Worm (Caenorhabditis elegans) whole organism, L3 larva: ENCODE results near the gene nadk-1.
A peak's percentile ranks its signal among the peaks of the same experiment; 100 is the strongest.

Experiments used
- R02D3.7 ChIP-seq: fragments of 150-350 bp; optimal IDR thresholded peaks from 2 replicates; lab custom pipeline; 2014; ENCODE audit warnings: missing biosample characterization, missing genetic modification characterization
- ZK546.5 ChIP-seq: sonication (generic microtip); optimal IDR thresholded peaks from 2 replicates; lab custom pipeline; 2017; ENCODE audit warnings: missing biosample characterization, missing genetic modification characterization
- aly-2 ChIP-seq: fragments of 150-350 bp; optimal IDR thresholded peaks from 2 replicates; lab custom pipeline; 2014; ENCODE audit warnings: missing biosample characterization, missing genetic modification characterization
- ama-1 ChIP-seq: fragments of 150-350 bp; optimal IDR thresholded peaks from 2 replicates; lab custom pipeline; 2018
- ceh-16 ChIP-seq: sonication (generic microtip); optimal IDR thresholded peaks from 2 replicates; lab custom pipeline; 2017; ENCODE audit warnings: missing biosample characterization, missing genetic modification characterization
- ceh-28 ChIP-seq: fragments of 150-350 bp; optimal IDR thresholded peaks from 2 replicates; lab custom pipeline; 2014; ENCODE audit warnings: missing biosample characterization, missing genetic modification reagents, missing genetic modification characterization
- ceh-82 ChIP-seq: fragments of 150-350 bp; optimal IDR thresholded peaks from 2 replicates; lab custom pipeline; 2014; ENCODE audit warnings: missing biosample characterization, missing genetic modification characterization
- ceh-9 ChIP-seq: sonication (generic microtip); optimal IDR thresholded peaks from 2 replicates; lab custom pipeline; 2018; ENCODE audit warnings: missing biosample characterization, missing genetic modification characterization
- daf-12 ChIP-seq: fragments of 150-350 bp; optimal IDR thresholded peaks from 2 replicates; lab custom pipeline; 2014; ENCODE audit warnings: missing biosample characterization, missing genetic modification reagents, missing genetic modification characterization
- egl-27 ChIP-seq: sonication (generic microtip); optimal IDR thresholded peaks from 4 replicates; lab custom pipeline; 2017; ENCODE audit warnings: missing biosample characterization, missing genetic modification reagents, missing genetic modification characterization
- egl-5 ChIP-seq: fragments of 150-350 bp; optimal IDR thresholded peaks from 2 replicates; lab custom pipeline; 2017; ENCODE audit warnings: missing biosample characterization, missing genetic modification reagents, missing genetic modification characterization, inconsistent platforms
- elt-1 ChIP-seq: fragments of 150-350 bp; optimal IDR thresholded peaks from 2 replicates; lab custom pipeline; 2014; ENCODE audit warnings: missing biosample characterization, missing genetic modification characterization
- elt-2 ChIP-seq: sonication (generic microtip); optimal IDR thresholded peaks from 2 replicates; lab custom pipeline; 2016; ENCODE audit warnings: missing genetic modification reagents, mild to moderate bottlenecking, missing genetic modification characterization, missing compliant biosample characterization
- elt-3 ChIP-seq, 3 experiments: fragments of 150-350 bp in 1 of 3; sonication (generic microtip) in 2 of 3; optimal IDR thresholded peaks; 2 replicates in 2 of 3; 4 replicates in 1 of 3; lab custom pipeline; 2014 to 2017; ENCODE audit warnings: missing biosample characterization in 3 of 3, missing genetic modification characterization in 3 of 3
- eor-1 ChIP-seq, 2 experiments: fragments of 150-350 bp; optimal IDR thresholded peaks; 2 replicates each; lab custom pipeline; 2014 to 2018; ENCODE audit warnings: missing biosample characterization in 2 of 2, missing genetic modification characterization in 2 of 2
- fkh-10 ChIP-seq: sonication (generic microtip); optimal IDR thresholded peaks from 2 replicates; lab custom pipeline; 2017; ENCODE audit warnings: missing biosample characterization, missing genetic modification reagents, missing genetic modification characterization
- fkh-2 ChIP-seq: fragments of 150-350 bp; optimal IDR thresholded peaks from 2 replicates; lab custom pipeline; 2014; ENCODE audit warnings: missing biosample characterization, missing genetic modification reagents, missing genetic modification characterization
- fos-1 ChIP-seq: fragments of 150-350 bp; optimal IDR thresholded peaks from 2 replicates; lab custom pipeline; 2014; ENCODE audit warnings: missing biosample characterization, missing genetic modification characterization
- hmg-11 ChIP-seq: sonication (generic microtip); optimal IDR thresholded peaks from 2 replicates; lab custom pipeline; 2016; ENCODE audit warnings: missing genetic modification characterization, missing compliant biosample characterization
- jun-1 ChIP-seq: fragments of 150-350 bp; optimal IDR thresholded peaks from 2 replicates; lab custom pipeline; 2014; ENCODE audit warnings: missing biosample characterization, missing genetic modification reagents, missing genetic modification characterization
- lin-15B ChIP-seq: fragments of 150-350 bp; optimal IDR thresholded peaks from 2 replicates; lab custom pipeline; 2014; ENCODE audit warnings: missing biosample characterization, missing genetic modification characterization
- lin-39 ChIP-seq: fragments of 150-350 bp; optimal IDR thresholded peaks from 2 replicates; lab custom pipeline; 2018; ENCODE audit warnings: missing biosample characterization, missing genetic modification reagents, missing genetic modification characterization
- lsy-12 ChIP-seq: sonication (generic microtip); optimal IDR thresholded peaks from 2 replicates; lab custom pipeline; 2016; ENCODE audit warnings: mild to moderate bottlenecking, missing genetic modification characterization, missing compliant biosample characterization
- mdl-1 ChIP-seq: fragments of 150-350 bp; optimal IDR thresholded peaks from 2 replicates; lab custom pipeline; 2014; ENCODE audit warnings: missing biosample characterization, missing genetic modification characterization
- mml-1 ChIP-seq: fragments of 150-350 bp; sonication (generic microtip); optimal IDR thresholded peaks from 3 replicates; lab custom pipeline; 2014; ENCODE audit warnings: missing biosample characterization, missing genetic modification characterization
- nfya-1 ChIP-seq: sonication (generic microtip); optimal IDR thresholded peaks from 2 replicates; lab custom pipeline; 2017; ENCODE audit warnings: missing genetic modification characterization, mild to moderate bottlenecking, missing compliant biosample characterization, antibody characterized with exemption, moderate library complexity; ENCODE audit not compliant: insufficient read depth
- nhr-11 ChIP-seq: fragments of 150-350 bp; optimal IDR thresholded peaks from 2 replicates; lab custom pipeline; 2014; ENCODE audit warnings: missing biosample characterization, missing genetic modification characterization
- nhr-12 ChIP-seq: fragments of 150-350 bp; optimal IDR thresholded peaks from 2 replicates; lab custom pipeline; 2014; ENCODE audit warnings: missing biosample characterization, missing genetic modification characterization
- nhr-23 ChIP-seq: fragments of 150-350 bp; optimal IDR thresholded peaks from 2 replicates; lab custom pipeline; 2014; ENCODE audit warnings: missing biosample characterization, missing genetic modification reagents, missing genetic modification characterization
- nhr-237 ChIP-seq: fragments of 150-350 bp; optimal IDR thresholded peaks from 2 replicates; lab custom pipeline; 2014; ENCODE audit warnings: missing biosample characterization, missing genetic modification characterization
- nhr-25 ChIP-seq: sonication (generic microtip); optimal IDR thresholded peaks from 2 replicates; lab custom pipeline; 2017; ENCODE audit warnings: missing biosample characterization, missing genetic modification characterization
- nhr-28 ChIP-seq: fragments of 150-350 bp; optimal IDR thresholded peaks from 2 replicates; lab custom pipeline; 2014; ENCODE audit warnings: missing biosample characterization, missing genetic modification characterization
- nhr-43 ChIP-seq: sonication (generic microtip); optimal IDR thresholded peaks from 2 replicates; lab custom pipeline; 2016; ENCODE audit warnings: mild to moderate bottlenecking, missing genetic modification characterization, missing compliant biosample characterization; ENCODE audit not compliant: poor library complexity, severe bottlenecking
- nhr-67 ChIP-seq: fragments of 150-350 bp; optimal IDR thresholded peaks from 2 replicates; lab custom pipeline; 2014; ENCODE audit warnings: missing biosample characterization, missing genetic modification characterization
- nhr-76 ChIP-seq: fragments of 150-350 bp; sonication (generic microtip); optimal IDR thresholded peaks from 5 replicates; lab custom pipeline; 2014; ENCODE audit warnings: missing biosample characterization, missing genetic modification characterization
- nhr-77 ChIP-seq: fragments of 150-350 bp; optimal IDR thresholded peaks from 2 replicates; lab custom pipeline; 2014; ENCODE audit warnings: missing biosample characterization, missing genetic modification characterization
- pha-4 ChIP-seq: fragments of 150-350 bp; optimal IDR thresholded peaks from 2 replicates; lab custom pipeline; 2014; ENCODE audit warnings: missing biosample characterization, missing genetic modification reagents, missing genetic modification characterization
- pqm-1 ChIP-seq: fragments of 150-350 bp; optimal IDR thresholded peaks from 2 replicates; lab custom pipeline; 2017; ENCODE audit warnings: missing biosample characterization, missing genetic modification characterization, inconsistent platforms
- sea-2 ChIP-seq: fragments of 150-350 bp; sonication (generic microtip); optimal IDR thresholded peaks from 4 replicates; lab custom pipeline; 2014; ENCODE audit warnings: missing biosample characterization, missing genetic modification reagents, missing genetic modification characterization
- skn-1 ChIP-seq: fragments of 150-350 bp; optimal IDR thresholded peaks from 2 replicates; lab custom pipeline; 2014; ENCODE audit warnings: missing biosample characterization, missing genetic modification characterization
- snpc-4 ChIP-seq: fragments of 150-350 bp; optimal IDR thresholded peaks from 2 replicates; lab custom pipeline; 2014; ENCODE audit warnings: missing biosample characterization, missing genetic modification characterization
- tbx-2 ChIP-seq: sonication (generic microtip); optimal IDR thresholded peaks from 2 replicates; lab custom pipeline; 2016; ENCODE audit warnings: mild to moderate bottlenecking, missing genetic modification characterization, missing compliant biosample characterization
- unc-39 ChIP-seq: sonication (generic microtip); optimal IDR thresholded peaks from 4 replicates; lab custom pipeline; 2017; ENCODE audit warnings: missing biosample characterization, missing genetic modification characterization
- unc-62 ChIP-seq: fragments of 150-350 bp; sonication (generic microtip); optimal IDR thresholded peaks from 4 replicates; lab custom pipeline; 2014; ENCODE audit warnings: missing biosample characterization, missing genetic modification reagents, missing genetic modification characterization
- zag-1 ChIP-seq: fragments of 150-350 bp; optimal IDR thresholded peaks from 2 replicates; lab custom pipeline; 2014; ENCODE audit warnings: missing biosample characterization, missing genetic modification characterization
- ztf-11 ChIP-seq: fragments of 150-350 bp; optimal IDR thresholded peaks from 2 replicates; lab custom pipeline; 2014; ENCODE audit warnings: missing biosample characterization, missing genetic modification characterization
- ztf-4 ChIP-seq: fragments of 150-350 bp; optimal IDR thresholded peaks from 2 replicates; lab custom pipeline; 2014; ENCODE audit warnings: missing biosample characterization, missing genetic modification characterization

Gene nadk-1

ce11 chrIV:1496679-1497033, 39.8 kb downstream of the nadk-1 start:
- TF ChIP-seq elt-1 (tag; lab: Kevin White, UChicago) (no peak), aly-2 (no peak), pha-4 (tag; lab: Kevin White, UChicago) (no peak), nhr-28 (tag; lab: Kevin White, UChicago) (no peak), ztf-11 (tag; lab: Kevin White, UChicago) (no peak)

ce11 chrIV:1497448-1497847, 40.6 kb downstream of the nadk-1 start, which contains the start of gene hxk-3:
Gene hxk-3 (plus strand): TSS chrIV:1497626.
- peak; percentile 49 for TF ChIP-seq nhr-23 (tag; lab: Kevin White, UChicago)
- peak; percentile 80 for TF ChIP-seq ceh-28 (tag; lab: Kevin White, UChicago)
- TF ChIP-seq skn-1: no peak
- TF ChIP-seq R02D3.7: no peak
- peak; percentile 13 for TF ChIP-seq nhr-25
- peak; percentile 63 for TF ChIP-seq nhr-43 (tag; lab: Kevin White, UChicago)
- no peak for TF ChIP-seq daf-12
- no peak for TF ChIP-seq egl-5 (tag; lab: Kevin White, UChicago)
- peak; percentile 50 for TF ChIP-seq elt-2 (tag; lab: Kevin White, UChicago)
- peak; percentile 1 for TF ChIP-seq lsy-12 (tag; lab: Kevin White, UChicago)
- TF ChIP-seq nhr-76 (tag; lab: Kevin White, UChicago): no peak
- TF ChIP-seq tbx-2: no peak
- TF ChIP-seq ama-1 (lab: Kevin White, UChicago): peak; percentile 70
- TF ChIP-seq pha-4 (tag; lab: Kevin White, UChicago): peak; percentile 71
- TF ChIP-seq fos-1 (tag; lab: Kevin White, UChicago): no peak
- TF ChIP-seq eor-1 (tag; optimal IDR thresholded peaks at IDR 0.05; lab: Kevin White, UChicago): no peak
- TF ChIP-seq lin-15B (tag; lab: Kevin White, UChicago): peak; percentile 64
- TF ChIP-seq mml-1 (tag; lab: Kevin White, UChicago): no peak
- TF ChIP-seq ZK546.5 (tag; lab: Kevin White, UChicago): no peak
- TF ChIP-seq sea-2 (GFP tag; lab: Kevin White, UChicago): no peak
- TF ChIP-seq ceh-82: no peak
- TF ChIP-seq unc-39 (tag; lab: Kevin White, UChicago): no peak
- no peak for TF ChIP-seq nhr-237 (tag; lab: Kevin White, UChicago)
- no peak for TF ChIP-seq elt-1 (tag; lab: Kevin White, UChicago)
- no peak for TF ChIP-seq pqm-1
- no peak for TF ChIP-seq ztf-4 (tag; lab: Kevin White, UChicago)
- no peak for TF ChIP-seq unc-62 (GFP tag; lab: Kevin White, UChicago)
- no peak for TF ChIP-seq aly-2
- no peak for TF ChIP-seq nhr-11
- no peak for TF ChIP-seq elt-3 (tag; optimal IDR thresholded peaks at IDR 0.05; lab: Kevin White, UChicago)
- TF ChIP-seq hmg-11 (tag; lab: Kevin White, UChicago): peak; percentile 84
- peak; percentile 77 for TF ChIP-seq nfya-1 (tag; lab: Kevin White, UChicago)
- no peak for TF ChIP-seq ceh-9 (tag; lab: Kevin White, UChicago)
- TF ChIP-seq mdl-1 (tag; lab: Kevin White, UChicago): peak; percentile 84
- no peak for TF ChIP-seq nhr-67 (tag; lab: Kevin White, UChicago)
- TF ChIP-seq fkh-2 (tag; lab: Kevin White, UChicago): no peak
- no peak for TF ChIP-seq egl-27
- TF ChIP-seq ceh-16 (tag; lab: Kevin White, UChicago): no peak
- TF ChIP-seq fkh-10: no peak
- TF ChIP-seq lin-39 (tag; lab: Kevin White, UChicago): peak; percentile 49
- no peak for TF ChIP-seq nhr-77 (tag; lab: Kevin White, UChicago)
- no peak for TF ChIP-seq zag-1 (tag; lab: Kevin White, UChicago)
- no peak for TF ChIP-seq snpc-4 (tag; lab: Kevin White, UChicago)
- TF ChIP-seq jun-1 (tag; lab: Kevin White, UChicago): no peak
- no peak for TF ChIP-seq nhr-12 (tag; lab: Kevin White, UChicago)
- TF ChIP-seq ztf-11 (tag; lab: Kevin White, UChicago): no peak
- no peak for TF ChIP-seq nhr-28 (tag; lab: Kevin White, UChicago)
